Worm (Caenorhabditis elegans): ENCODE measurements around the gene ulp-1.

ce11 chrIII:5201267-5201666, 31.7 kb upstream of the ulp-1 start:
- TF ChIP-seq pqm-1 (tag; optimal IDR thresholded peaks at IDR 0.05) (no peak), elt-4 (tag; optimal IDR thresholded peaks at IDR 0.05) (no peak), ceh-9 (tag; optimal IDR thresholded peaks at IDR 0.05) (no peak), hlh-30 (tag; optimal IDR thresholded peaks at IDR 0.05; ENCODE audit: insufficient read depth) (no peak), elt-2 (tag; optimal IDR thresholded peaks at IDR 0.05) (peak; percentile 47), F13H6.1 (tag; optimal IDR thresholded peaks at IDR 0.05) (no peak), nhr-11 (tag; optimal IDR thresholded peaks at IDR 0.05) (no peak), dve-1 (tag; optimal IDR thresholded peaks at IDR 0.05) (no peak), ceh-18 (tag; optimal IDR thresholded peaks at IDR 0.05) (no peak), pha-4 (tag; optimal IDR thresholded peaks at IDR 0.05) (no peak), ceh-45 (GFP tag; IDR thresholded peaks at IDR 0.05) (no peak), nfya-1 (tag; optimal IDR thresholded peaks at IDR 0.05) (no peak), ceh-19 (GFP tag; optimal IDR thresholded peaks at IDR 0.05) (no peak)

All from whole organism, late embryonic.